Fruit fly (Drosophila melanogaster) whole organism, embryonic: ENCODE data around the gene Best4.

Source experiments
- Adf1 ChIP-seq: fragments of 200-800 bp; sonication (Bioruptor generic); IDR thresholded peaks from 2 replicates; pipeline ENCODE4 v1.3.6; 2022; ENCODE audit warnings: missing biosample characterization, missing genetic modification characterization
- Awh ChIP-seq: fragments of 200-800 bp; sonication (Bioruptor generic); IDR thresholded peaks from 2 replicates; pipeline ENCODE4, ENCODE4 v1.3.6; 2022; ENCODE audit warnings: missing biosample characterization, missing genetic modification characterization
- Blimp-1 ChIP-seq: fragments of 200-800 bp; sonication (Bioruptor generic); optimal IDR thresholded peaks from 3 replicates; lab custom pipeline; 2018; ENCODE audit warnings: missing biosample characterization, missing genetic modification characterization, mild to moderate bottlenecking, moderate library complexity, missing genetic modification reagents
- BtbVII ChIP-seq: fragments of 200-800 bp; sonication (Bioruptor generic); optimal IDR thresholded peaks from 3 replicates; lab custom pipeline; 2017; ENCODE audit warnings: missing biosample characterization, mild to moderate bottlenecking, missing genetic modification characterization
- CG12155 ChIP-seq: fragments of 200-800 bp; sonication (Bioruptor generic); optimal IDR thresholded peaks from 3 replicates; lab custom pipeline; 2016; ENCODE audit warnings: missing biosample characterization, missing genetic modification characterization
- CG12659 ChIP-seq: fragments of 200-800 bp; sonication (Bioruptor generic); optimal IDR thresholded peaks from 3 replicates; lab custom pipeline; 2017; ENCODE audit warnings: mild to moderate bottlenecking, missing biosample characterization, missing genetic modification reagents, missing genetic modification characterization
- CG14710 ChIP-seq: fragments of 200-800 bp; sonication (Bioruptor generic); optimal IDR thresholded peaks from 3 replicates; lab custom pipeline; 2019; ENCODE audit warnings: missing biosample characterization, mild to moderate bottlenecking, missing genetic modification characterization, moderate library complexity
- CG15696 ChIP-seq: fragments of 200-800 bp; sonication (Bioruptor generic); optimal IDR thresholded peaks from 2 replicates; lab custom pipeline; 2019; ENCODE audit warnings: missing biosample characterization, mild to moderate bottlenecking, missing genetic modification characterization, moderate library complexity
- CG17359 ChIP-seq: fragments of 200-800 bp; sonication (Bioruptor generic); optimal IDR thresholded peaks from 3 replicates; lab custom pipeline; 2018; ENCODE audit warnings: missing biosample characterization, mild to moderate bottlenecking, missing genetic modification characterization, moderate library complexity
- CG1832 ChIP-seq: fragments of 200-800 bp; sonication (Bioruptor generic); optimal IDR thresholded peaks from 2 replicates; lab custom pipeline; 2017; ENCODE audit warnings: missing biosample characterization, mild to moderate bottlenecking, missing genetic modification characterization, inconsistent platforms
- CG18599 ChIP-seq: fragments of 200-800 bp; sonication (Bioruptor generic); optimal IDR thresholded peaks from 3 replicates; lab custom pipeline; 2017; ENCODE audit warnings: missing biosample characterization, missing genetic modification characterization, mild to moderate bottlenecking, moderate library complexity, missing genetic modification reagents
- CG2202 ChIP-seq: fragments of 200-800 bp; sonication (Bioruptor generic); optimal IDR thresholded peaks from 2 replicates; lab custom pipeline; 2018; ENCODE audit warnings: missing biosample characterization, mild to moderate bottlenecking, missing genetic modification characterization
- CG30431 ChIP-seq: fragments of 200-800 bp; sonication (Bioruptor generic); optimal IDR thresholded peaks from 2 replicates; lab custom pipeline; 2017; ENCODE audit warnings: missing biosample characterization, missing genetic modification characterization
- CG3407 ChIP-seq: fragments of 200-800 bp; sonication (Bioruptor generic); optimal IDR thresholded peaks from 2 replicates; lab custom pipeline; 2018; ENCODE audit warnings: missing biosample characterization, mild to moderate bottlenecking, missing genetic modification characterization
- CG7271 ChIP-seq: fragments of 200-800 bp; sonication (Bioruptor generic); optimal IDR thresholded peaks from 2 replicates; lab custom pipeline; 2018; ENCODE audit warnings: missing biosample characterization, mild to moderate bottlenecking, missing genetic modification characterization, moderate library complexity
- CG8281 ChIP-seq: fragments of 200-800 bp; sonication (Bioruptor generic); optimal IDR thresholded peaks from 2 replicates; lab custom pipeline; 2018; ENCODE audit warnings: missing biosample characterization, mild to moderate bottlenecking, missing genetic modification characterization, moderate library complexity
- CG8944 ChIP-seq: fragments of 200-800 bp; sonication (Bioruptor generic); optimal IDR thresholded peaks from 3 replicates; lab custom pipeline; 2016; ENCODE audit warnings: missing biosample characterization, missing genetic modification characterization
- D19A ChIP-seq: fragments of 200-800 bp; optimal IDR thresholded peaks from 3 replicates; lab custom pipeline; 2019; ENCODE audit warnings: missing biosample characterization, mild to moderate bottlenecking, missing genetic modification characterization, moderate library complexity
- Dll ChIP-seq: fragments of 200-800 bp; sonication (Bioruptor generic); IDR thresholded peaks from 4 replicates; pipeline ENCODE4 v1.3.6; 2022; ENCODE audit warnings: missing biosample characterization, missing genetic modification characterization; ENCODE audit not compliant: partially characterized antibody
- Drgx ChIP-seq: fragments of 200-800 bp; sonication (Bioruptor generic); IDR thresholded peaks from 2 replicates; pipeline ENCODE4 v1.3.6; 2022; ENCODE audit warnings: missing biosample characterization, missing genetic modification characterization
- Elba2 ChIP-seq: fragments of 200-800 bp; sonication (Bioruptor generic); optimal IDR thresholded peaks from 3 replicates; lab custom pipeline; 2016; ENCODE audit warnings: missing biosample characterization, missing genetic modification characterization
- HLH3B ChIP-seq: fragments of 200-800 bp; sonication (Bioruptor generic); IDR thresholded peaks from 2 replicates; pipeline ENCODE4 v1.3.6; 2022; ENCODE audit warnings: missing biosample characterization, missing genetic modification characterization
- HmgZ ChIP-seq: fragments of 200-800 bp; sonication (Bioruptor generic); optimal IDR thresholded peaks from 2 replicates; lab custom pipeline; 2018; ENCODE audit warnings: missing biosample characterization, mild to moderate bottlenecking, missing genetic modification characterization
- Hr3 ChIP-seq: fragments of 200-800 bp; sonication (Bioruptor generic); optimal IDR thresholded peaks from 3 replicates; lab custom pipeline; 2016; ENCODE audit warnings: missing biosample characterization, missing genetic modification characterization
- Lim3 ChIP-seq: fragments of 200-800 bp; sonication (Bioruptor generic); IDR thresholded peaks from 2 replicates; pipeline ENCODE4 v1.3.6; 2022; ENCODE audit warnings: missing biosample characterization, missing genetic modification characterization
- Max ChIP-seq: fragments of 200-800 bp; sonication (Bioruptor generic); optimal IDR thresholded peaks from 2 replicates; lab custom pipeline; 2016; ENCODE audit warnings: missing biosample characterization, mild to moderate bottlenecking, missing genetic modification characterization
- Med ChIP-seq: fragments of 200-800 bp; sonication (Bioruptor generic); peaks from one replicate; lab custom pipeline; 2016; ENCODE audit warnings: missing biosample characterization, missing genetic modification characterization, mild to moderate bottlenecking, inconsistent platforms, moderate library complexity
- NC2α ChIP-seq: fragments of 200-800 bp; sonication (Bioruptor generic); optimal IDR thresholded peaks from 2 replicates; lab custom pipeline; 2016; ENCODE audit warnings: missing biosample characterization, missing genetic modification characterization
- NfI ChIP-seq: fragments of 200-800 bp; sonication (Bioruptor generic); optimal IDR thresholded peaks from 3 replicates; lab custom pipeline; 2018; ENCODE audit warnings: missing biosample characterization, mild to moderate bottlenecking, missing genetic modification characterization, moderate library complexity
- Oli ChIP-seq: fragments of 200-800 bp; sonication (Bioruptor generic); optimal IDR thresholded peaks from 2 replicates; lab custom pipeline; 2018; ENCODE audit warnings: missing biosample characterization, mild to moderate bottlenecking, missing genetic modification characterization, moderate library complexity
- Tbp ChIP-seq: fragments of >200 bp; optimal IDR thresholded peaks from 2 replicates; lab custom pipeline; 2018; ENCODE audit warnings: missing biosample characterization, missing genetic modification characterization
- bcd ChIP-seq: fragments of 200-800 bp; sonication (Bioruptor generic); optimal IDR thresholded peaks from 2 replicates; lab custom pipeline; 2017; ENCODE audit warnings: missing biosample characterization, mild to moderate bottlenecking, missing genetic modification characterization
- ftz-f1 ChIP-seq: fragments of 200-800 bp; sonication (Bioruptor generic); optimal IDR thresholded peaks from 2 replicates; lab custom pipeline; 2016; ENCODE audit warnings: missing biosample characterization, missing genetic modification characterization
- gem ChIP-seq: fragments of 200-800 bp; sonication (Bioruptor generic); optimal IDR thresholded peaks from 2 replicates; lab custom pipeline; 2019; ENCODE audit warnings: missing biosample characterization, mild to moderate bottlenecking, missing genetic modification characterization, moderate library complexity
- grau ChIP-seq: fragments of 200-800 bp; optimal IDR thresholded peaks from 3 replicates; lab custom pipeline; 2019; ENCODE audit warnings: missing biosample characterization, mild to moderate bottlenecking, missing genetic modification characterization, moderate library complexity
- kni ChIP-seq: fragments of 200-800 bp; sonication (Bioruptor generic); optimal IDR thresholded peaks from 3 replicates; lab custom pipeline; 2017; ENCODE audit warnings: mild to moderate bottlenecking, missing biosample characterization, missing genetic modification reagents, missing genetic modification characterization
- lbe ChIP-seq: fragments of 200-800 bp; sonication (Bioruptor generic); optimal IDR thresholded peaks from 2 replicates; lab custom pipeline; 2016; ENCODE audit warnings: missing biosample characterization, mild to moderate bottlenecking, missing genetic modification characterization
- oc ChIP-seq: fragments of 200-800 bp; sonication (Bioruptor generic); optimal IDR thresholded peaks from 2 replicates; lab custom pipeline; 2018; ENCODE audit warnings: missing biosample characterization, mild to moderate bottlenecking, missing genetic modification characterization, moderate library complexity
- pros ChIP-seq: fragments of 200-800 bp; sonication (Bioruptor generic); optimal IDR thresholded peaks from 3 replicates; lab custom pipeline; 2019; ENCODE audit warnings: missing biosample characterization, mild to moderate bottlenecking, missing genetic modification characterization, moderate library complexity
- rib ChIP-seq: fragments of 200-800 bp; sonication (Bioruptor generic); IDR thresholded peaks from 2 replicates; pipeline ENCODE4 v1.3.6; 2022; ENCODE audit warnings: missing biosample characterization, missing genetic modification characterization
- sens ChIP-seq: fragments of 200-800 bp; sonication (Bioruptor generic); peaks from one replicate; lab custom pipeline; 2016; ENCODE audit warnings: missing biosample characterization, missing genetic modification characterization
- sim ChIP-seq: fragments of 200-800 bp; sonication (Bioruptor generic); IDR thresholded peaks from 2 replicates; pipeline ENCODE4 v1.3.6; 2022; ENCODE audit warnings: missing biosample characterization, missing genetic modification characterization
- ssp ChIP-seq: fragments of 200-800 bp; sonication (Bioruptor generic); IDR thresholded peaks from 2 replicates; pipeline ENCODE4 v1.3.6; 2022; ENCODE audit warnings: missing biosample characterization, missing genetic modification characterization
- stwl ChIP-seq: fragments of 200-800 bp; sonication (Bioruptor generic); optimal IDR thresholded peaks from 3 replicates; lab custom pipeline; 2018; ENCODE audit warnings: missing biosample characterization, mild to moderate bottlenecking, missing genetic modification characterization, moderate library complexity
- ttk ChIP-seq: fragments of 200-800 bp; sonication (Bioruptor generic); IDR thresholded peaks from 2 replicates; pipeline ENCODE4 v2.1.2; 2022; ENCODE audit warnings: missing biosample characterization, missing genetic modification characterization
- tx ChIP-seq: fragments of 200-800 bp; sonication (Bioruptor generic); optimal IDR thresholded peaks from 2 replicates; lab custom pipeline; 2016; ENCODE audit warnings: missing biosample characterization, missing genetic modification characterization
- unpg ChIP-seq: fragments of 200-800 bp; sonication (Bioruptor generic); optimal IDR thresholded peaks from 3 replicates; lab custom pipeline; 2018; ENCODE audit warnings: missing biosample characterization, mild to moderate bottlenecking, missing genetic modification characterization, moderate library complexity
- usp ChIP-seq: fragments of >200 bp; optimal IDR thresholded peaks from 2 replicates; lab custom pipeline; 2017; ENCODE audit warnings: missing biosample characterization, missing genetic modification characterization
- vfl ChIP-seq: fragments of 200-800 bp; sonication (Bioruptor generic); optimal IDR thresholded peaks from 2 replicates; lab custom pipeline; 2016; ENCODE audit warnings: missing biosample characterization, missing genetic modification characterization

The Best4 gene

DNA sequence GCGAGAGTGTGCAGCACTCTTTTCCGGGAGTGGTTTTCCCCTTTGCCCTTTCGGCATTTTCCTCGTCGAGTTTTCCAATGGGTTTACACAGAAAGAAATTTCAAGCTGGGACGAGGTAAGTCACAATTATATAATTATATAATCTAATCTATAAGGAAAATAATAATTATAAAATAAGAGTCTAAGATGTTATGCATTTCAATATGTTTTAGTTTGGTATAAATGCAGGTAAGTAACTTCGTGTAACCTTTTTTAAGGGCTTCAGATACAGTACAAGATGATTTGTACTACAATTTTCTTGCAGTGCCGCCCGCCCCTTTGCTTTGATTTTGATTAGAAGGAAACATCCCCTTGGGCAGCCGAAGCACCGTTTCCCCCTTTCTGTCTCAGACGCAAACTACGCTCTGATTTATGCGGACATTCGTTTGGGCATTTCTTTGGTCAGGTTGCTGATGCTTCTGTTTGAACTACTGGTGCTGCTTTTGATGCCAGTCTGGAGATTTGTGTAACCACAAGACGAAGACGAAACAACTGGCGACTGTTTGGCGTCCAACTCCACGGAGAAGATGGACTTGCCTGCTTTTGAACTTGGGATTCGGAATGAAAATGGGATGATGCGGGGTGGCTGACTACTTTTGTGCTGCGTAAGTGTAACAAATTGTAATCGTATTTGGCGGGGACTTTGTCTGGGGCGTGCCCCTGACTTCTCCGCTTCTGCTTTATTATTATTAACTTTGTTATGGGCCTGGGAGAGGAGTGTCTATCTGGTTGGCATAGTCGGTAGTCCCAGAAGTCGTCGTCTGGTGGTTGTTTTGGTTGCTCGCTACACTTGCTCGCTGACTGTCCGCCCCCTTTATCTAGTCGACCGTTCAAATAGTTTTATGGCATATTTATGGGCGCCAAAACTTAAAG lies 13.0 kb downstream of the Best4 start (continued):
- no peak for TF ChIP-seq NC2α (GFP tag; lab: Kevin White, UChicago)
- no peak for TF ChIP-seq HmgZ (tag; lab: Kevin White, UChicago)
- peak; percentile 34 for TF ChIP-seq CG8281 (tag; lab: Kevin White, UChicago)
- peak; percentile 52 for TF ChIP-seq Med (GFP tag; lab: Kevin White, UChicago)
- TF ChIP-seq HLH3B (GFP tag; lab: Robert Waterston, UW) = peak; percentile 41
- peak; percentile 89 for TF ChIP-seq CG14710 (tag; lab: Kevin White, UChicago)
- TF ChIP-seq Hr3 = peak; percentile 51
- peak; percentile 53 for TF ChIP-seq unpg
- no peak for TF ChIP-seq vfl (GFP tag; lab: Kevin White, UChicago)
- TF ChIP-seq rib = no peak
- 0 out of 2 replicates have a peak, but pooled peaks have one; percentile 34 for TF ChIP-seq sim (GFP tag; lab: Robert Waterston, UW)
- TF ChIP-seq CG30431 (GFP tag; lab: Kevin White, UChicago) = peak; percentile 31
- peak; percentile 57 for TF ChIP-seq oc
- no peak for TF ChIP-seq Tbp (GFP tag; lab: Kevin White, UChicago)
- peak; percentile 3 for TF ChIP-seq CG12155 (GFP tag; lab: Kevin White, UChicago)
- peak; percentile 20 for TF ChIP-seq stwl (tag; lab: Kevin White, UChicago)
- peak; percentile 31 for TF ChIP-seq bcd (GFP tag; lab: Kevin White, UChicago)
- peak; percentile 73 for TF ChIP-seq sens
- peak; percentile 73 for TF ChIP-seq gem
- TF ChIP-seq Adf1 (GFP tag; lab: Robert Waterston, UW) = no peak
- TF ChIP-seq ttk = no peak
- peak; percentile 11 for TF ChIP-seq NfI (GFP tag; lab: Kevin White, UChicago)
- peak; percentile 70 for TF ChIP-seq Oli
- TF ChIP-seq tx (GFP tag; lab: Kevin White, UChicago) = no peak
- TF ChIP-seq Blimp-1 (GFP tag; lab: Kevin White, UChicago) = peak; percentile 80
- no peak for TF ChIP-seq CG7271 (tag; lab: Kevin White, UChicago)
- TF ChIP-seq ftz-f1 (GFP tag; lab: Kevin White, UChicago) = no peak
- no peak for TF ChIP-seq CG12659 (GFP tag; lab: Kevin White, UChicago)

DNA sequence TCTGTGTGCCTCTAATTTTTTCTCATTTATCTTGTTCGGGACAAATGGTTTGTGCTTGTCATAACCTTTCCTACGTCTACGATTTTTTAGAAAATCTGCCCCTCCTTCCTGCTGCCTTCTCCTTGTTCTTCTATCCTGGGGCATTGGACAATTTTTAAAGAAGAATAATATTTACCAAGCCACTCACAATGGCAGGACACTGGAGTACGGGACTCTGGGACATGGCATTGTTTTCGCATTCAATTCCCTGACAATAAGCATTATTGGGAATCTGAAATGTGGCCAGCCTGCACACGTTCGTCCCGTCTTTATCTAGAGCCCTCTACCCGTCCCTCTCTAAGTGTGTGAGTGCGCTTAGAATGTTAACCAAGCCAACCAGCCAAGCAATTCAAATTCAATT lies 15.8 kb downstream of the Best4 start:
- TF ChIP-seq kni (GFP tag; lab: Kevin White, UChicago) (no peak), pros (GFP tag; lab: Kevin White, UChicago) (peak; percentile 45), Awh (no peak), CG1832 (GFP tag; lab: Kevin White, UChicago) (peak; percentile 17), Max (no peak), Lim3 (no peak), CG17359 (tag; lab: Kevin White, UChicago) (no peak), usp (no peak), CG8944 (GFP tag; lab: Kevin White, UChicago) (no peak), D19A (tag; lab: Kevin White, UChicago) (no peak), Drgx (GFP tag; lab: Robert Waterston, UW) (no peak), CG18599 (no peak), Elba2 (GFP tag; lab: Kevin White, UChicago) (peak; percentile 10), CG15696 (no peak), ssp (GFP tag; lab: Robert Waterston, UW) (no peak), Dll (no peak), BtbVII (GFP tag; lab: Kevin White, UChicago) (no peak), grau (no peak), lbe (GFP tag; lab: Kevin White, UChicago) (no peak), CG3407 (GFP tag; lab: Kevin White, UChicago) (no peak), CG2202 (tag; lab: Kevin White, UChicago) (no peak)
